Worm (Caenorhabditis elegans): ENCODE measurements around the gene gcy-19.
A peak's percentile ranks its signal among the peaks of the same experiment; 100 is the strongest.

gcy-19 gene

ce11 chrII:3244758-3245157, 14.4 kb downstream of the gcy-19 start (continued):
- TF ChIP-seq skn-1 (tag; optimal IDR thresholded peaks at IDR 0.05), result no peak
- TF ChIP-seq pha-4 (GFP tag; IDR thresholded peaks at IDR 0.05), result peak; percentile 29; the same call in 1 of the 2 replicates
- no peak for TF ChIP-seq pha-4 (tag; optimal IDR thresholded peaks at IDR 0.05)
- no peak for TF ChIP-seq jun-1 (tag; optimal IDR thresholded peaks at IDR 0.05)
- no peak for TF ChIP-seq daf-12 (tag; optimal IDR thresholded peaks at IDR 0.05)
- 0 out of 2 replicates have a peak, but pooled peaks have one; percentile 52 for TF ChIP-seq Y75B8A.6 (GFP tag; IDR thresholded peaks at IDR 0.05)
- no peak for TF ChIP-seq vab-7 (GFP tag; IDR thresholded peaks at IDR 0.05)
- TF ChIP-seq hmg-1.1 (GFP tag; IDR thresholded peaks at IDR 0.05), result no peak
- TF ChIP-seq lsy-2 (tag; optimal IDR thresholded peaks at IDR 0.05), result no peak
- TF ChIP-seq ztf-7 (tag; optimal IDR thresholded peaks at IDR 0.05), result no peak
- TF ChIP-seq F26F4.8 (GFP tag; conservative IDR thresholded peaks at IDR 0.05), result no peak
- no peak for TF ChIP-seq lir-3 (tag; optimal IDR thresholded peaks at IDR 0.05)
- peak; percentile 75 for TF ChIP-seq dve-1 (tag; optimal IDR thresholded peaks at IDR 0.05; ENCODE audit: insufficient read depth)
- no peak for TF ChIP-seq nhr-237 (tag; optimal IDR thresholded peaks at IDR 0.05)
- no peak for TF ChIP-seq ceh-44 (GFP tag; IDR thresholded peaks at IDR 0.05)
- TF ChIP-seq spr-1 (tag; optimal IDR thresholded peaks at IDR 0.05), result no peak
- TF ChIP-seq lin-1 (GFP tag; IDR thresholded peaks at IDR 0.05), result no peak
- TF ChIP-seq mep-1 (tag; optimal IDR thresholded peaks at IDR 0.05), result no peak
- no peak for TF ChIP-seq fkh-10 (GFP tag; optimal IDR thresholded peaks at IDR 0.05)
- peak; percentile 62; the same call in 1 of the 2 replicates for TF ChIP-seq zfp-3 (GFP tag; conservative IDR thresholded peaks at IDR 0.05)
- no peak for TF ChIP-seq dmd-8 (GFP tag; IDR thresholded peaks at IDR 0.05)
- no peak for TF ChIP-seq nhr-6 (tag; optimal IDR thresholded peaks at IDR 0.05)
- TF ChIP-seq R02D3.7 (tag; optimal IDR thresholded peaks at IDR 0.05), result no peak
- TF ChIP-seq mes-2 (tag; optimal IDR thresholded peaks at IDR 0.05; ENCODE audit: poor library complexity, severe bottlenecking), result no peak
- no peak for TF ChIP-seq lim-7 (GFP tag; IDR thresholded peaks at IDR 0.05)
- no peak for TF ChIP-seq arid-1 (GFP tag; conservative IDR thresholded peaks at IDR 0.05)
- TF ChIP-seq F37D6.2 (tag; optimal IDR thresholded peaks at IDR 0.05), result no peak
- TF ChIP-seq nhr-77 (tag; optimal IDR thresholded peaks at IDR 0.05), result peak; percentile 77
- TF ChIP-seq lin-39 (tag; optimal IDR thresholded peaks at IDR 0.05), result no peak
- no peak for TF ChIP-seq nhr-25 (tag; optimal IDR thresholded peaks at IDR 0.05; ENCODE audit: borderline replicate concordance, insufficient read depth)
- TF ChIP-seq dmd-6 (GFP tag; IDR thresholded peaks at IDR 0.05), result peak; percentile 58
- no peak for TF ChIP-seq T20F7.1 (GFP tag; optimal IDR thresholded peaks at IDR 0.05)
- TF ChIP-seq aly-2 (tag; optimal IDR thresholded peaks at IDR 0.05), result no peak
- no peak for TF ChIP-seq tag-97 (GFP tag; IDR thresholded peaks at IDR 0.05)
- TF ChIP-seq php-3 (GFP tag; IDR thresholded peaks at IDR 0.05), result peak; percentile 91
- no peak for TF ChIP-seq hlh-30 (tag; optimal IDR thresholded peaks at IDR 0.05; ENCODE audit: insufficient read depth)
- TF ChIP-seq pqm-1 (tag; optimal IDR thresholded peaks at IDR 0.05), result peak; percentile 79
- TF ChIP-seq mdt-29 (GFP tag; IDR thresholded peaks at IDR 0.05), result no peak
- 0 out of 2 replicates have a peak, but pooled peaks have one; percentile 27 for TF ChIP-seq tra-1 (GFP tag; IDR thresholded peaks at IDR 0.05)
- no peak for TF ChIP-seq Y5F2A.4 (GFP tag; optimal IDR thresholded peaks at IDR 0.05)
- TF ChIP-seq fos-1 (tag; optimal IDR thresholded peaks at IDR 0.05), result peak; percentile 72
- TF ChIP-seq hlh-11 (tag; optimal IDR thresholded peaks at IDR 0.05), result peak; percentile 10
- TF ChIP-seq daf-8 (GFP tag; IDR thresholded peaks at IDR 0.05), result no peak

- TF ChIP-seq set-16 (GFP tag; IDR thresholded peaks at IDR 0.05) (no peak), zip-11 (GFP tag; IDR thresholded peaks at IDR 0.05) (no peak), Y105C5A.15 (GFP tag; IDR thresholded peaks at IDR 0.05) (no peak), madf-9 (GFP tag; conservative IDR thresholded peaks at IDR 0.05) (no peak)
Measured at ce11 chrII:3244070-3244469, 15.1 kb downstream of the gcy-19 start, which contains the start of gene C17F4.12. C17F4.12 (minus strand) TSS chrII:3244170.
